ENCODE assay signal across 5 worm cellular contexts in the genomic region with DNA sequence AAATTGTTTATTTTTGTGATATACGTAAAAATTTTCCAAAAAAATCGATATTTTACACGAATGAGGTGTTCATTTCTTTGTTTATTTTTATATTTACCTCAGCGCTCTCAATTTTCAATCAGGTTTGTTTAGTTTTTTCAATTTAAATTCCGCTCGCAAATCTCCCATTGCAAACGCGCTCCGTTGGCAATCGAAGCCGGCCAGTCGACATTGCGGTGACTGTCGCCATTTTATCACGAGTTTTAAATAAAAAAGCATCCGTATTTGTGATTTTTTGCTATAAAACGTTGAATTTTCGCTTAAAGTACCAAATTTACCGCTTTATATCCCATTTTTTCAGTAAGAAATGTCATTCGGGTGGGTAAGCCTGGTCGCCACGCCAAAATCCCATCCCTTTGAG.
TF ChIP-seq lines count a peak whose summit lies in the region.

TSS of gene slmp-1 (plus strand) at position 335 of the 400 bp plus-strand sequence.

TF ChIP-seq in whole organism, L1 larva, 84 proteins besides CTCF, POLR2A, EP300 and RAD21 (continued from another document and continues in another):
- no peak for TF ChIP-seq aha-1 (tag; optimal IDR thresholded peaks at IDR 0.05; lab: Kevin White, UChicago)
- TF ChIP-seq efl-3 (GFP tag; optimal IDR thresholded peaks at IDR 0.05; lab: Kevin White, UChicago), result no peak
- TF ChIP-seq irx-1 (tag; optimal IDR thresholded peaks at IDR 0.05; lab: Kevin White, UChicago), result no peak
- peak; percentile 59 to 91 for TF ChIP-seq efl-1 (optimal IDR thresholded peaks at IDR 0.05; lab: Kevin White, UChicago)
- TF ChIP-seq efl-1 (GFP tag; optimal IDR thresholded peaks at IDR 0.05 in 1 of 2; lab: Kevin White, UChicago), result peak; percentile 93 to 99
- TF ChIP-seq lin-14 (GFP tag; optimal IDR thresholded peaks at IDR 0.05; lab: Kevin White, UChicago), result no peak
- peak; percentile 59 for TF ChIP-seq F16B12.6 (tag; optimal IDR thresholded peaks at IDR 0.05; lab: Kevin White, UChicago)
- no peak for TF ChIP-seq nhr-237 (tag; optimal IDR thresholded peaks at IDR 0.05; lab: Kevin White, UChicago)
- no peak for TF ChIP-seq unc-86 (tag; optimal IDR thresholded peaks at IDR 0.05; lab: Kevin White, UChicago)
- TF ChIP-seq nhr-12 (tag; optimal IDR thresholded peaks at IDR 0.05; lab: Kevin White, UChicago), result no peak
- peak; percentile 54 for TF ChIP-seq nhr-47 (tag; optimal IDR thresholded peaks at IDR 0.05; lab: Kevin White, UChicago)
- peak; percentile 65 for TF ChIP-seq lin-15B (tag; optimal IDR thresholded peaks at IDR 0.05; lab: Kevin White, UChicago)
- TF ChIP-seq nhr-76 (tag; optimal IDR thresholded peaks at IDR 0.05; lab: Kevin White, UChicago), result no peak
- TF ChIP-seq unc-62 (GFP tag; optimal IDR thresholded peaks at IDR 0.05; lab: Kevin White, UChicago), result no peak
- no peak for TF ChIP-seq grh-1 (GFP tag; IDR thresholded peaks at IDR 0.05; lab: Robert Waterston, UW)
- TF ChIP-seq unc-130 (tag; optimal IDR thresholded peaks at IDR 0.05; lab: Kevin White, UChicago), result peak; percentile 67
- TF ChIP-seq unc-98 (GFP tag; IDR thresholded peaks at IDR 0.05; lab: Robert Waterston, UW), result no peak
- peak in 1 of 2 experiments; percentile 11 for TF ChIP-seq mdl-1 (tag; optimal IDR thresholded peaks at IDR 0.05; lab: Kevin White, UChicago)
- peak; percentile 41 for TF ChIP-seq nhr-90 (tag; optimal IDR thresholded peaks at IDR 0.05; lab: Kevin White, UChicago; ENCODE audit: poor library complexity)
- TF ChIP-seq hlh-17 (GFP tag; optimal IDR thresholded peaks at IDR 0.05; lab: Kevin White, UChicago; ENCODE audit: borderline replicate concordance), result no peak
- TF ChIP-seq elt-2 (tag; optimal IDR thresholded peaks at IDR 0.05; lab: Kevin White, UChicago), result no peak
- TF ChIP-seq swsn-7 (tag; optimal IDR thresholded peaks at IDR 0.05; lab: Kevin White, UChicago), result peak; percentile 10
- TF ChIP-seq egl-13 (tag; optimal IDR thresholded peaks at IDR 0.05; lab: Kevin White, UChicago), result no peak
- no peak for TF ChIP-seq lin-39 (tag; optimal IDR thresholded peaks at IDR 0.05; lab: Kevin White, UChicago)
- TF ChIP-seq aly-2 (tag; optimal IDR thresholded peaks at IDR 0.05; lab: Kevin White, UChicago), result no peak
- TF ChIP-seq tbx-2 (tag; optimal IDR thresholded peaks at IDR 0.05; lab: Kevin White, UChicago), result peak; percentile 36

TF ChIP-seq in whole organism, L2 larva, 48 proteins besides CTCF, POLR2A, EP300 and RAD21 (continued from another document and continues in another):
- TF ChIP-seq F13H6.1 (tag; optimal IDR thresholded peaks at IDR 0.05; lab: Kevin White, UChicago) (no peak), R02D3.7 (tag; optimal IDR thresholded peaks at IDR 0.05; lab: Kevin White, UChicago) (no peak), ZK546.5 (tag; optimal IDR thresholded peaks at IDR 0.05; lab: Kevin White, UChicago) (no peak), lsy-2 (tag; optimal IDR thresholded peaks at IDR 0.05; lab: Kevin White, UChicago) (peak in 1 of 2 experiments; percentile 71), nhr-10 (tag; optimal IDR thresholded peaks at IDR 0.05; lab: Kevin White, UChicago) (no peak), blmp-1 (tag; optimal IDR thresholded peaks at IDR 0.05; lab: Kevin White, UChicago; ENCODE audit: insufficient read depth) (no peak), mdl-1 (tag; optimal IDR thresholded peaks at IDR 0.05; lab: Kevin White, UChicago) (no peak), dmd-4 (tag; optimal IDR thresholded peaks at IDR 0.05; lab: Kevin White, UChicago) (no peak), lin-39 (tag; optimal IDR thresholded peaks at IDR 0.05; lab: Kevin White, UChicago) (no peak), elt-1 (tag; optimal IDR thresholded peaks at IDR 0.05; lab: Kevin White, UChicago) (no peak), unc-55 (GFP tag; optimal IDR thresholded peaks at IDR 0.05; lab: Kevin White, UChicago) (peak; percentile 61), mab-5 (tag; optimal IDR thresholded peaks at IDR 0.05; lab: Kevin White, UChicago) (no peak), ztf-1 (GFP tag; conservative IDR thresholded peaks at IDR 0.05; lab: Robert Waterston, UW) (no peak), mbf-1 (tag; optimal IDR thresholded peaks at IDR 0.05; lab: Kevin White, UChicago) (no peak), ceh-82 (tag; optimal IDR thresholded peaks at IDR 0.05; lab: Kevin White, UChicago) (no peak), alr-1 (tag; optimal IDR thresholded peaks at IDR 0.05; lab: Kevin White, UChicago) (no peak), nhr-25 (tag; optimal IDR thresholded peaks at IDR 0.05; lab: Kevin White, UChicago) (peak; percentile 5), crh-2 (tag; optimal IDR thresholded peaks at IDR 0.05; lab: Kevin White, UChicago) (peak; percentile 16), sem-4 (tag; optimal IDR thresholded peaks at IDR 0.05; lab: Kevin White, UChicago) (no peak), unc-62 (GFP tag; optimal IDR thresholded peaks at IDR 0.05; lab: Kevin White, UChicago) (no peak), unc-39 (tag; optimal IDR thresholded peaks at IDR 0.05; lab: Kevin White, UChicago) (no peak), ztf-11 (tag; optimal IDR thresholded peaks at IDR 0.05; lab: Kevin White, UChicago) (no peak), lin-13 (GFP tag; optimal IDR thresholded peaks at IDR 0.05; lab: Kevin White, UChicago) (peak; percentile 64), peb-1 (tag; optimal IDR thresholded peaks at IDR 0.05; lab: Kevin White, UChicago) (no peak), lin-11 (tag; optimal IDR thresholded peaks at IDR 0.05; lab: Kevin White, UChicago) (peak; percentile 23), snpc-4 (tag; optimal IDR thresholded peaks at IDR 0.05; lab: Kevin White, UChicago) (no peak), nhr-129 (tag; optimal IDR thresholded peaks at IDR 0.05; lab: Kevin White, UChicago) (peak; percentile 44)

TF ChIP-seq in whole organism, L3 larva, 47 proteins besides CTCF, POLR2A, EP300 and RAD21 (continued from another document and continues in another):
- TF ChIP-seq aly-2 (tag; optimal IDR thresholded peaks at IDR 0.05; lab: Kevin White, UChicago) (no peak), nhr-25 (tag; optimal IDR thresholded peaks at IDR 0.05; lab: Kevin White, UChicago) (peak; percentile 39), ZK546.5 (tag; optimal IDR thresholded peaks at IDR 0.05; lab: Kevin White, UChicago) (no peak), nhr-77 (tag; optimal IDR thresholded peaks at IDR 0.05; lab: Kevin White, UChicago) (no peak), R02D3.7 (tag; optimal IDR thresholded peaks at IDR 0.05; lab: Kevin White, UChicago) (no peak), nhr-67 (tag; optimal IDR thresholded peaks at IDR 0.05; lab: Kevin White, UChicago) (no peak), pqm-1 (tag; optimal IDR thresholded peaks at IDR 0.05; lab: Kevin White, UChicago) (peak; percentile 19), egl-5 (tag; optimal IDR thresholded peaks at IDR 0.05; lab: Kevin White, UChicago) (no peak), nhr-23 (tag; optimal IDR thresholded peaks at IDR 0.05; lab: Kevin White, UChicago) (peak; percentile 57), mml-1 (tag; optimal IDR thresholded peaks at IDR 0.05; lab: Kevin White, UChicago) (no peak), elt-1 (tag; optimal IDR thresholded peaks at IDR 0.05; lab: Kevin White, UChicago) (no peak), nhr-12 (tag; optimal IDR thresholded peaks at IDR 0.05; lab: Kevin White, UChicago) (no peak), nhr-28 (tag; optimal IDR thresholded peaks at IDR 0.05; lab: Kevin White, UChicago) (no peak), mdl-1 (tag; optimal IDR thresholded peaks at IDR 0.05; lab: Kevin White, UChicago) (no peak), ztf-4 (tag; optimal IDR thresholded peaks at IDR 0.05; lab: Kevin White, UChicago) (no peak), ama-1 (optimal IDR thresholded peaks at IDR 0.05; lab: Kevin White, UChicago) (no peak), egl-27 (tag; optimal IDR thresholded peaks at IDR 0.05; lab: Kevin White, UChicago) (no peak), nhr-76 (tag; optimal IDR thresholded peaks at IDR 0.05; lab: Kevin White, UChicago) (no peak), ceh-9 (tag; optimal IDR thresholded peaks at IDR 0.05; lab: Kevin White, UChicago) (no peak), nhr-11 (tag; optimal IDR thresholded peaks at IDR 0.05; lab: Kevin White, UChicago) (no peak), nhr-237 (tag; optimal IDR thresholded peaks at IDR 0.05; lab: Kevin White, UChicago) (no peak), lin-15B (tag; optimal IDR thresholded peaks at IDR 0.05; lab: Kevin White, UChicago) (peak; percentile 75), ztf-11 (tag; optimal IDR thresholded peaks at IDR 0.05; lab: Kevin White, UChicago) (no peak), unc-39 (tag; optimal IDR thresholded peaks at IDR 0.05; lab: Kevin White, UChicago) (no peak), elt-3 (tag; optimal IDR thresholded peaks at IDR 0.05; lab: Kevin White, UChicago) (no peak), tbx-2 (tag; optimal IDR thresholded peaks at IDR 0.05; lab: Kevin White, UChicago) (no peak), sea-2 (GFP tag; optimal IDR thresholded peaks at IDR 0.05; lab: Kevin White, UChicago) (no peak), nhr-43 (tag; optimal IDR thresholded peaks at IDR 0.05; lab: Kevin White, UChicago; ENCODE audit: poor library complexity, severe bottlenecking) (no peak), lsy-12 (tag; optimal IDR thresholded peaks at IDR 0.05; lab: Kevin White, UChicago) (no peak)

TF ChIP-seq in whole organism, L4 larva, 104 proteins besides CTCF, POLR2A, EP300 and RAD21 (continued from another document):
- TF ChIP-seq nhr-48 (tag; optimal IDR thresholded peaks at IDR 0.05; lab: Kevin White, UChicago) (no peak), fkh-10 (GFP tag; optimal IDR thresholded peaks at IDR 0.05; lab: Kevin White, UChicago) (no peak), hif-1 (tag; optimal IDR thresholded peaks at IDR 0.05; lab: Kevin White, UChicago) (peak in 1 of 2 experiments; percentile 24), nhr-111 (GFP tag; optimal IDR thresholded peaks at IDR 0.05; lab: Kevin White, UChicago) (no peak), F10B5.3 (tag; optimal IDR thresholded peaks at IDR 0.05; lab: Kevin White, UChicago) (no peak), lin-38 (GFP tag; IDR thresholded peaks at IDR 0.05; lab: Robert Waterston, UW) (peak; percentile 92), Y5F2A.4 (GFP tag; optimal IDR thresholded peaks at IDR 0.05; lab: Kevin White, UChicago) (no peak), nhr-77 (tag; optimal IDR thresholded peaks at IDR 0.05; lab: Kevin White, UChicago) (peak; percentile 13), hlh-11 (tag; optimal IDR thresholded peaks at IDR 0.05; lab: Kevin White, UChicago) (peak; percentile 51), nhr-6 (tag; optimal IDR thresholded peaks at IDR 0.05; lab: Kevin White, UChicago) (peak; percentile 13), mxl-3 (GFP tag; optimal IDR thresholded peaks at IDR 0.05; lab: Kevin White, UChicago) (no peak), nhr-28 (tag; optimal IDR thresholded peaks at IDR 0.05; lab: Kevin White, UChicago) (peak; percentile 43), dpl-1 (GFP tag; optimal IDR thresholded peaks at IDR 0.05; lab: Kevin White, UChicago) (peak; percentile 88), tag-97 (GFP tag; IDR thresholded peaks at IDR 0.05; lab: Robert Waterston, UW) (no peak)

TF ChIP-seq in whole organism, young adult, 124 proteins besides CTCF, POLR2A, EP300 and RAD21 (continued from another document):
- TF ChIP-seq hmg-1.2 (GFP tag; IDR thresholded peaks at IDR 0.05; lab: Robert Waterston, UW), result 0 out of 2 replicates have a peak, but pooled peaks have one; percentile 23
- no peak for TF ChIP-seq unc-130 (GFP tag; optimal IDR thresholded peaks at IDR 0.05; lab: Kevin White, UChicago)
- TF ChIP-seq D2030.7 (GFP tag; IDR thresholded peaks at IDR 0.05; lab: Robert Waterston, UW), result no peak
- no peak for TF ChIP-seq madf-3 (GFP tag; IDR thresholded peaks at IDR 0.05; lab: Robert Waterston, UW)
- no peak for TF ChIP-seq F57C9.4 (tag; optimal IDR thresholded peaks at IDR 0.05; lab: Kevin White, UChicago)
- TF ChIP-seq ceh-79 (tag; optimal IDR thresholded peaks at IDR 0.05; lab: Kevin White, UChicago), result no peak
- no peak for TF ChIP-seq Y53G8AR.9 (GFP tag; conservative IDR thresholded peaks at IDR 0.05; lab: Robert Waterston, UW)
- TF ChIP-seq dpl-1 (GFP tag; optimal IDR thresholded peaks at IDR 0.05; lab: Kevin White, UChicago), result peak; percentile 24
- no peak for TF ChIP-seq fkh-3 (tag; optimal IDR thresholded peaks at IDR 0.05; lab: Kevin White, UChicago)
- no peak for TF ChIP-seq nhr-27 (tag; optimal IDR thresholded peaks at IDR 0.05; lab: Kevin White, UChicago)
- no peak for TF ChIP-seq nfya-2 (GFP tag; IDR thresholded peaks at IDR 0.05; lab: Robert Waterston, UW)
- TF ChIP-seq ccch-3 (GFP tag; optimal IDR thresholded peaks at IDR 0.05; lab: Kevin White, UChicago), result no peak
- no peak for TF ChIP-seq snpc-3.4 (tag; optimal IDR thresholded peaks at IDR 0.05; lab: Kevin White, UChicago)
- TF ChIP-seq ztf-18 (tag; optimal IDR thresholded peaks at IDR 0.05; lab: Kevin White, UChicago), result no peak
- TF ChIP-seq sdz-38 (tag; optimal IDR thresholded peaks at IDR 0.05; lab: Kevin White, UChicago), result no peak
- no peak for TF ChIP-seq zim-3 (tag; optimal IDR thresholded peaks at IDR 0.05; lab: Kevin White, UChicago)
- no peak for TF ChIP-seq bed-2 (GFP tag; IDR thresholded peaks at IDR 0.05; lab: Robert Waterston, UW)
- no peak for TF ChIP-seq Y79H2A.3 (GFP tag; conservative IDR thresholded peaks at IDR 0.05; lab: Robert Waterston, UW)
- peak; percentile 59 for TF ChIP-seq attf-5 (GFP tag; optimal IDR thresholded peaks at IDR 0.05; lab: Kevin White, UChicago)
- TF ChIP-seq nfya-1 (tag; optimal IDR thresholded peaks at IDR 0.05; lab: Kevin White, UChicago; ENCODE audit: borderline replicate concordance, insufficient read depth), result no peak
- TF ChIP-seq egl-18 (GFP tag; IDR thresholded peaks at IDR 0.05; lab: Robert Waterston, UW), result no peak
- no peak for TF ChIP-seq ceh-58 (GFP tag; IDR thresholded peaks at IDR 0.05; lab: Robert Waterston, UW)
- no peak for TF ChIP-seq tbp1 (GFP tag; optimal IDR thresholded peaks at IDR 0.05; lab: Kevin White, UChicago)
- TF ChIP-seq snpc-4 (GFP tag; optimal IDR thresholded peaks at IDR 0.05; lab: Kevin White, UChicago), result no peak
- TF ChIP-seq snpc-4 (tag; optimal IDR thresholded peaks at IDR 0.05; lab: Kevin White, UChicago), result peak in 1 of 4 experiments; percentile 30
- no peak for TF ChIP-seq egl-44 (GFP tag; IDR thresholded peaks at IDR 0.05; lab: Robert Waterston, UW)
- no peak for TF ChIP-seq hlh-12 (tag; optimal IDR thresholded peaks at IDR 0.05; lab: Kevin White, UChicago)
- no peak for TF ChIP-seq mes-4 (tag; optimal IDR thresholded peaks at IDR 0.05; lab: Kevin White, UChicago)
- TF ChIP-seq ceh-40 (GFP tag; IDR thresholded peaks at IDR 0.05; lab: Robert Waterston, UW), result no peak
- TF ChIP-seq B0261.1 (tag; optimal IDR thresholded peaks at IDR 0.05; lab: Kevin White, UChicago), result no peak
- TF ChIP-seq nhr-80 (tag; optimal IDR thresholded peaks at IDR 0.05; lab: Kevin White, UChicago), result peak; percentile 44
- TF ChIP-seq ama-1 (optimal IDR thresholded peaks at IDR 0.05; lab: Kevin White, UChicago), result no peak
- TF ChIP-seq ama-1 (GFP tag; optimal IDR thresholded peaks at IDR 0.05; lab: Kevin White, UChicago), result no peak
- TF ChIP-seq F52B5.7 (tag; optimal IDR thresholded peaks at IDR 0.05; lab: Kevin White, UChicago), result no peak
- TF ChIP-seq C17E4.6 (GFP tag; IDR thresholded peaks at IDR 0.05; lab: Robert Waterston, UW), result no peak
- peak; percentile 10 for TF ChIP-seq ceh-27 (GFP tag; optimal IDR thresholded peaks at IDR 0.05; lab: Kevin White, UChicago)
- no peak for TF ChIP-seq attf-3 (GFP tag; conservative IDR thresholded peaks at IDR 0.05; lab: Robert Waterston, UW)
- peak; percentile 90 for TF ChIP-seq mcd-1 (GFP tag; IDR thresholded peaks at IDR 0.05; lab: Robert Waterston, UW)
- no peak for TF ChIP-seq ztf-3 (GFP tag; optimal IDR thresholded peaks at IDR 0.05; lab: Kevin White, UChicago)
- TF ChIP-seq Y67H2A.10 (GFP tag; conservative IDR thresholded peaks at IDR 0.05; lab: Robert Waterston, UW), result no peak
- TF ChIP-seq hsf-1 (GFP tag; IDR thresholded peaks at IDR 0.05; lab: Robert Waterston, UW), result no peak
- TF ChIP-seq nhr-120 (GFP tag; IDR thresholded peaks at IDR 0.05; lab: Robert Waterston, UW), result no peak
- no peak for TF ChIP-seq nhr-90 (tag; optimal IDR thresholded peaks at IDR 0.05; lab: Kevin White, UChicago)
- TF ChIP-seq aptf-3 (GFP tag; IDR thresholded peaks at IDR 0.05; lab: Robert Waterston, UW), result no peak
- no peak for TF ChIP-seq hlh-26 (GFP tag; conservative IDR thresholded peaks at IDR 0.05; lab: Robert Waterston, UW)
- TF ChIP-seq die-1 (tag; optimal IDR thresholded peaks at IDR 0.05; lab: Kevin White, UChicago), result no peak
- TF ChIP-seq F33H1.4 (GFP tag; IDR thresholded peaks at IDR 0.05; lab: Robert Waterston, UW), result no peak
